Worm (Caenorhabditis elegans): ENCODE results near the gene C50D2.7.

Gene C50D2.7

DNA sequence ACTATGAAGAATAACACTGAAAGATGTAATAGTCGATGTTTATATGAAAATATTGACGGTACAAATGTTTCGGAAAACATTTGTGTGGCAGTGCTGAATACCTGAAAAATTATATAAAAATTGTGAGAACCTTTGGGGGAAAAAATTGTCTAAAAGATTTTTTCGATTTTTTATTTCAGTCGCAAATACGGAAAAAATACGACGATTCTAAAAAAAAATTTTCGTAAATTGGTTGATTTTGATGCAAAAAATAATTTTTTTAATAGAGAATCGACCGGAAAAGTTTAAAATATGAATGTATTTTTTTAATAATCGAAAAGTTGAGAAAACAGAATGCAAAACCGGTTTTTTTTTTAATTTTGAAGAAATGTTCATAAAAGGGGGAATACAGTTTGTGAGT, at the start of gene C50D2.7:
Gene C50D2.7, minus strand, starts transcription at position 101 of the 400 bp plus-strand sequence.
- no peak for TF ChIP-seq hmbx-1 (tag; optimal IDR thresholded peaks at IDR 0.05)

DNA sequence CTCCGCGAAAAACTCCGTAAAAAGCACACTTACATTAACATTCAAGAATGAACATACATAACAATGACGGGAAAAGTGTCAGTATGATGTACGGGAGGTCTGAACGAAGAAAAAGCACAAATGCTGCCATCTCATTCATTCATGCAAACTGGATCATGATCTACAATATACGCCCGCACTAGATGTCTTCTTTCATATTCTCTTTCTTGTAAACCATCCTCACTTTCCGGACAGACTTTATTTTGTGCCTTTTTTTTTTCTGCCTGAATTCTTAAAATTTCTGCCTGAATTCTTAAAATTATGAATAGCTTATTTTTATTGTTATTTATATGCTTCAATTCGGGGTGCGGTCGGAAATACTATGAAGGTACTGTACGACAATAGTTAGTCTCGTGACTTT, 40.1 kb upstream of the C50D2.7 start, which contains the start of gene K10B4.1:
Gene K10B4.1, plus strand, starts transcription at position 301 of the 400 bp plus-strand sequence.
- TF ChIP-seq ama-1 (optimal IDR thresholded peaks at IDR 0.05) (no peak), pes-1 (GFP tag; IDR thresholded peaks at IDR 0.05) (no peak), ceh-36 (tag; optimal IDR thresholded peaks at IDR 0.05) (no peak), ets-7 (tag; optimal IDR thresholded peaks at IDR 0.05) (no peak), tbx-37 (GFP tag; conservative IDR thresholded peaks at IDR 0.05) (no peak), ceh-13 (GFP tag; optimal IDR thresholded peaks at IDR 0.05) (no peak), tra-4 (tag; optimal IDR thresholded peaks at IDR 0.05) (no peak), B0310.2 (tag; optimal IDR thresholded peaks at IDR 0.05) (no peak), hmbx-1 (tag; optimal IDR thresholded peaks at IDR 0.05) (no peak), tbx-11 (GFP tag; IDR thresholded peaks at IDR 0.05) (no peak)

DNA sequence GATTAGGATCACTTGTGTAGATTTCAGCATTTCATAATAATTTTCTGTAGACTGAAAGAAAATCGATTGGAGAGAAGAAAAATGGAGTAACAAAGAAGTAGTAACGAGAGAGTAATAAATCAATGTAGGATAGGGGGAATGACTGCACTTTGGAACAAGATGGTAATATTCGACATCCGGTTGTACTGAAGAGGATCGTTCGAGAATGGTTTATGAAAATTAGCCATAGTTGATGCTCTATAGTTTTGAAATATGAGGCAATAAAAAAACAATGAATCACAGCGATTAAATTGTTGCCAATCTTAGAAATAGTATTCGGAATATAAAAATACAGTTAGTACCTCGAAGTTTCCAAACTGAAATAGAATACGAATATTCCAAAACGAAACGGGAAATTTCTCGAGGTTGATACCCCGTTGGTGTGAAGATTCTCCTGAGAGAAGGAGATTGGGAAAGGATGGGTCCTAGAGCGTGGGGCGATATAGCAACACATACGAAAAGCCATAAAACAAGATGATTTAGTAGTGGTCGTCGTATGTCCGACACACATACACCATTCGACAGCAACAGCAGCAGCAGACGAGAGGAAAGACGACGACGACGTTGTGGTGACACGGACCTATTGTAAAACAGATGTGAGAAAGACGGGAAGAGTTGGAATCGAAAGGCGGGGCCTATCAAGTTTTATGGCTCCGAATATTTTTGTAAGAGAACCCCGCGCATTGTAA, 38.6 kb upstream of the C50D2.7 start, which contains the start of gene cwn-1:
Gene cwn-1, minus strand, starts transcription at position 51 of the 728 bp plus-strand sequence.
- no peak for TF ChIP-seq B0310.2 (tag; optimal IDR thresholded peaks at IDR 0.05)
- TF ChIP-seq ama-1 (optimal IDR thresholded peaks at IDR 0.05), result no peak
- TF ChIP-seq ceh-36 (tag; optimal IDR thresholded peaks at IDR 0.05), result no peak
- TF ChIP-seq hmg-4 (GFP tag; optimal IDR thresholded peaks at IDR 0.05), result no peak
- no peak for TF ChIP-seq tra-4 (tag; optimal IDR thresholded peaks at IDR 0.05)
- no peak for TF ChIP-seq tbx-37 (GFP tag; conservative IDR thresholded peaks at IDR 0.05)
- TF ChIP-seq scrt-1 (GFP tag; IDR thresholded peaks at IDR 0.05), result no peak

DNA sequence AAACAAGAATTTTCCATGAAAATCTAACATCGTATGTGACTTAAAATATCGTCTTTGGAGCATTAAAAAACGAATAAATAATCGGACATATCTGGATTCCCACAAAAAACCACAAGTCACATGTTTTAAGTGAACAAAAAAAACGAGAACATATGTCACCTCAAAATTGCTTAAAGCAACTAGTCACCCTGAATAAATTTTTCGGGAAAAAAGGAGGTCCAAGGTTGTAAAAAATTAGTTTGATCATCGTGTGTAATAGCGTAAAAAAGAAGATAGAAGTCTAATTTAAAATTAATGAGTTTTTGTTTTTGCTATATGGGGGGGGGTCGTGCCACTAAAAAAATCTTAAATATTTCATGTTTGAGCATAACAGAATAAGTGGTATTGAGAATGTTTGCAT, 34.7 kb upstream of the C50D2.7 start:
- no peak for TF ChIP-seq sea-1 (GFP tag; conservative IDR thresholded peaks at IDR 0.05)
- no peak for TF ChIP-seq tra-4 (tag; optimal IDR thresholded peaks at IDR 0.05)
- no peak for TF ChIP-seq tbx-11 (GFP tag; IDR thresholded peaks at IDR 0.05)
- TF ChIP-seq tbx-37 (GFP tag; conservative IDR thresholded peaks at IDR 0.05), result no peak
- TF ChIP-seq scrt-1 (GFP tag; IDR thresholded peaks at IDR 0.05), result no peak
- TF ChIP-seq ceh-36 (tag; optimal IDR thresholded peaks at IDR 0.05), result no peak
- no peak for TF ChIP-seq aly-1 (tag; optimal IDR thresholded peaks at IDR 0.05)
- TF ChIP-seq ama-1 (optimal IDR thresholded peaks at IDR 0.05), result no peak
- no peak for TF ChIP-seq hmbx-1 (tag; optimal IDR thresholded peaks at IDR 0.05)
- TF ChIP-seq B0310.2 (tag; optimal IDR thresholded peaks at IDR 0.05), result no peak

DNA sequence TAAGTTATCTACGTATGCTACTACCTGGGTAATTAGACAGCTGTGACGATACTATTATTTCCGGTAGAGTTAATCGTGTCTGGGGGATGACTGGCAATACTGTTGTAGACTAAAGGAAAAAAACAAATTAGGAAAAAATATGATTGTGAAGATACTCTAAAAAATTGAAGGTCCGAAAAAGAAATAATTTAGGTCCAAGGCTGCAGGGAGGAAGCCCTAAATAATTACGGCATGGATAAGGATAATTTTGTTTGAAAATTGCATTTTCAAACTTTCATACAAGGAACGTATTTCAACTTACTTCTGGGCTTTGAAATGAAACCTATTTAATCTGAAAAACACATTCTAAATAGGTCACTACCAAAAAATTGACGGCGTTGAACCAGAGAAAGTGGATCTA, 33.9 kb upstream of the C50D2.7 start, which contains the start of gene srd-3:
Gene srd-3, minus strand, starts transcription at position 101 of the 400 bp plus-strand sequence.
- TF ChIP-seq hnd-1 (tag; optimal IDR thresholded peaks at IDR 0.05) (no peak), ama-1 (optimal IDR thresholded peaks at IDR 0.05) (no peak), scrt-1 (GFP tag; IDR thresholded peaks at IDR 0.05) (no peak), B0310.2 (tag; optimal IDR thresholded peaks at IDR 0.05) (no peak), flt-1 (GFP tag; IDR thresholded peaks at IDR 0.05) (no peak), ets-7 (tag; optimal IDR thresholded peaks at IDR 0.05) (no peak), F13C5.2 (tag; optimal IDR thresholded peaks at IDR 0.05) (no peak), hmbx-1 (tag; optimal IDR thresholded peaks at IDR 0.05) (no peak), hmg-4 (GFP tag; optimal IDR thresholded peaks at IDR 0.05) (no peak), tra-4 (tag; optimal IDR thresholded peaks at IDR 0.05) (no peak), aly-1 (tag; optimal IDR thresholded peaks at IDR 0.05) (no peak), tbx-37 (GFP tag; conservative IDR thresholded peaks at IDR 0.05) (no peak), pes-1 (GFP tag; IDR thresholded peaks at IDR 0.05) (no peak), ceh-13 (GFP tag; optimal IDR thresholded peaks at IDR 0.05) (no peak), tbx-11 (GFP tag; IDR thresholded peaks at IDR 0.05) (no peak)

DNA sequence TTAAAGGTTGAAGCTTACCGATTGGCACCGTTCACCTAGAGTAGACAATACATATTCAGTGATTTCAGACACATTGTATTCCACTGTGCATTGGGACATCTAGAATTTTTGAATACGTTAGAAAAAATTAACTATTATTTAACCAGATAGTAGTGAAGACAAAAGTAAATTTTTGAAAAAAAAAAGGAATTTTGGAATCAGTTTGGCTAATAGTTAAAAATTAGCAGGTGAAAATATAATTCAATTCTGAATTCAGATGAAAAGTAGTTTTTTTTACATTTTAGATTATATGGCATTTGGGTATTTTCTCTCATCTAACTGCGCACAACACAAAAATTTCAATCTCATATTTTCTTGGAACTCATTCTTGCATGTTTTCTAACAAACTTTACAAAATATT, 29.8 kb upstream of the C50D2.7 start, which contains the start of gene nmur-2:
Gene nmur-2, minus strand, starts transcription at position 101 of the 400 bp plus-strand sequence.
- TF ChIP-seq sea-1 (GFP tag; conservative IDR thresholded peaks at IDR 0.05), result no peak
- no peak for TF ChIP-seq ceh-13 (GFP tag; optimal IDR thresholded peaks at IDR 0.05)
- no peak for TF ChIP-seq scrt-1 (GFP tag; IDR thresholded peaks at IDR 0.05)
- no peak for TF ChIP-seq aly-1 (tag; optimal IDR thresholded peaks at IDR 0.05)
- no peak for TF ChIP-seq hmg-4 (GFP tag; optimal IDR thresholded peaks at IDR 0.05)
- TF ChIP-seq hmbx-1 (tag; optimal IDR thresholded peaks at IDR 0.05), result no peak
- no peak for TF ChIP-seq tbx-37 (GFP tag; conservative IDR thresholded peaks at IDR 0.05)
- no peak for TF ChIP-seq B0310.2 (tag; optimal IDR thresholded peaks at IDR 0.05)
- no peak for TF ChIP-seq ceh-36 (tag; optimal IDR thresholded peaks at IDR 0.05)
- no peak for TF ChIP-seq hnd-1 (tag; optimal IDR thresholded peaks at IDR 0.05)
- no peak for TF ChIP-seq flt-1 (GFP tag; IDR thresholded peaks at IDR 0.05)
- TF ChIP-seq tbx-11 (GFP tag; IDR thresholded peaks at IDR 0.05), result no peak
- no peak for TF ChIP-seq F13C5.2 (tag; optimal IDR thresholded peaks at IDR 0.05)

DNA sequence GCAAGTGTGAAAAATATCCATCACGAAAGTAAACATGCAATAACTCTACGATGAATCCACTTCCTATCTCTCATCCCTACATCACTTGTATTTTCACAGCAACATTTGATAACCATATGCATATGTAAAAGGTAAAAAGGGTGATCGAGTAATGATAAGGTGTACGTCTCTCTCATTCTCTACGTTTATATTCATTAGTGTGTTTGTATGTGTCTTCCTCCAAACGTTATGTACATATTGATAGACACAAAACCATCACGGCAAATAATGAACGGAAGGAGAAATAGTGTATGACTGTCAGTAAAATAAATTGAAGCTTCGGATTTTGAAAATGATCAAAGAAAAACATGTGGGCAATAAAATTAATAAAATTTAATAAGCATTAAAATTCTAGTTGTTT, 27.4 kb upstream of the C50D2.7 start:
- no peak for TF ChIP-seq pes-1 (GFP tag; IDR thresholded peaks at IDR 0.05)
- no peak for TF ChIP-seq scrt-1 (GFP tag; IDR thresholded peaks at IDR 0.05)
- no peak for TF ChIP-seq B0310.2 (tag; optimal IDR thresholded peaks at IDR 0.05)
- no peak for TF ChIP-seq tbx-37 (GFP tag; conservative IDR thresholded peaks at IDR 0.05)
- TF ChIP-seq F13C5.2 (tag; optimal IDR thresholded peaks at IDR 0.05), result no peak
- no peak for TF ChIP-seq flt-1 (GFP tag; IDR thresholded peaks at IDR 0.05)
- TF ChIP-seq ceh-13 (GFP tag; optimal IDR thresholded peaks at IDR 0.05), result no peak
- no peak for TF ChIP-seq hnd-1 (tag; optimal IDR thresholded peaks at IDR 0.05)
- TF ChIP-seq ceh-36 (tag; optimal IDR thresholded peaks at IDR 0.05), result no peak
- TF ChIP-seq hmbx-1 (tag; optimal IDR thresholded peaks at IDR 0.05), result no peak
- no peak for TF ChIP-seq ama-1 (optimal IDR thresholded peaks at IDR 0.05)

DNA sequence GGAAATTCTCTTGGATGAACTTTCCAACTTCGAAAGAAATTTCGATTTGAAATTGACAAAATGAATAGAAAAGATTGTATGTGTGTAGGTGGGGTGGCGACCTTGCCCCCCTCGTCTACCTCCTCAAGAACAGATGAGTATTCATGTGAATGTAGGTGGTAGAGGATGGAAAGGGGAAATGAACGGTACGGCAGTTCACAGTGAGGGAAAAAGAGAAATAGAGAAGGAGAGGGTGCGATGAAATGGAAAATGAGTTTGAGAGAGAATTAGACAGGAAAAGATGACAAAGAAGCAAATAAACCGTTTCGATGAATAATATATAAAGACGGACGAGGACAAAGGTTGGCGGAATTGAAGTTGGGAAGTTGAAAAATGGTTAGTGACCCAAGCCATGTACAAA, 26.9 kb upstream of the C50D2.7 start:
- TF ChIP-seq tbx-11 (GFP tag; IDR thresholded peaks at IDR 0.05), result no peak
- TF ChIP-seq scrt-1 (GFP tag; IDR thresholded peaks at IDR 0.05), result no peak
- no peak for TF ChIP-seq hnd-1 (tag; optimal IDR thresholded peaks at IDR 0.05)
- TF ChIP-seq pes-1 (GFP tag; IDR thresholded peaks at IDR 0.05), result no peak
- no peak for TF ChIP-seq hmbx-1 (tag; optimal IDR thresholded peaks at IDR 0.05)
- no peak for TF ChIP-seq tra-4 (tag; optimal IDR thresholded peaks at IDR 0.05)
- TF ChIP-seq ama-1 (optimal IDR thresholded peaks at IDR 0.05), result no peak
- no peak for TF ChIP-seq sea-1 (GFP tag; conservative IDR thresholded peaks at IDR 0.05)
- no peak for TF ChIP-seq flt-1 (GFP tag; IDR thresholded peaks at IDR 0.05)
- TF ChIP-seq ceh-13 (GFP tag; optimal IDR thresholded peaks at IDR 0.05), result no peak
- no peak for TF ChIP-seq hmg-4 (GFP tag; optimal IDR thresholded peaks at IDR 0.05)
- TF ChIP-seq ceh-36 (tag; optimal IDR thresholded peaks at IDR 0.05), result no peak
- TF ChIP-seq aly-1 (tag; optimal IDR thresholded peaks at IDR 0.05), result no peak
- no peak for TF ChIP-seq B0310.2 (tag; optimal IDR thresholded peaks at IDR 0.05)
- no peak for TF ChIP-seq tbx-37 (GFP tag; conservative IDR thresholded peaks at IDR 0.05)
- no peak for TF ChIP-seq ets-7 (tag; optimal IDR thresholded peaks at IDR 0.05)

All from whole organism, early embryonic.